Fruit fly (Drosophila melanogaster) whole organism, embryonic: Measurements from ENCODE around the gene Ire1.
A peak's percentile ranks its signal among the peaks of the same experiment; 100 is the strongest.

ENCODE experiments used
- Adf1 ChIP-seq: fragments of 200-800 bp; sonication (Bioruptor generic); IDR thresholded peaks from 2 replicates; pipeline ENCODE4 v1.3.6; 2022; ENCODE audit warnings: missing biosample characterization, missing genetic modification characterization
- Aef1 ChIP-seq: fragments of 200-800 bp; sonication (Bioruptor generic); IDR thresholded peaks from 3 replicates; pipeline ENCODE4 v1.3.6; 2022; ENCODE audit warnings: missing biosample characterization, missing genetic modification characterization
- BtbVII ChIP-seq: fragments of 200-800 bp; sonication (Bioruptor generic); optimal IDR thresholded peaks from 3 replicates; lab custom pipeline; 2017; ENCODE audit warnings: missing biosample characterization, mild to moderate bottlenecking, missing genetic modification characterization
- CG10366 ChIP-seq: fragments of 200-800 bp; sonication (Bioruptor generic); IDR thresholded peaks from 2 replicates; pipeline ENCODE4 v1.3.6; 2022; ENCODE audit warnings: missing biosample characterization, missing genetic modification characterization
- CG10543 ChIP-seq: fragments of 200-800 bp; sonication (Bioruptor generic); optimal IDR thresholded peaks from 3 replicates; lab custom pipeline; 2017; ENCODE audit warnings: missing biosample characterization, mild to moderate bottlenecking, missing genetic modification characterization, moderate library complexity
- CG11398 ChIP-seq: fragments of 200-800 bp; sonication (Bioruptor generic); optimal IDR thresholded peaks from 2 replicates; lab custom pipeline; 2016; ENCODE audit warnings: missing biosample characterization, missing genetic modification characterization
- CG11504 ChIP-seq: fragments of 200-800 bp; sonication (Bioruptor generic); optimal IDR thresholded peaks from 3 replicates; lab custom pipeline; 2019; ENCODE audit warnings: missing biosample characterization, mild to moderate bottlenecking, missing genetic modification characterization, moderate library complexity
- CG12155 ChIP-seq: fragments of 200-800 bp; sonication (Bioruptor generic); optimal IDR thresholded peaks from 3 replicates; lab custom pipeline; 2016; ENCODE audit warnings: missing biosample characterization, missing genetic modification characterization
- CG13296 ChIP-seq: fragments of 200-800 bp; sonication (Bioruptor generic); optimal IDR thresholded peaks from 3 replicates; lab custom pipeline; 2018; ENCODE audit warnings: missing biosample characterization, mild to moderate bottlenecking, missing genetic modification characterization
- CG16813 ChIP-seq: fragments of 200-800 bp; sonication (Bioruptor generic); IDR thresholded peaks from 3 replicates; pipeline ENCODE4 v1.3.6; 2022; ENCODE audit warnings: missing biosample characterization, missing genetic modification characterization; ENCODE audit not compliant: partially characterized antibody
- CG16815 ChIP-seq: fragments of 200-800 bp; sonication (Bioruptor generic); optimal IDR thresholded peaks from 3 replicates; lab custom pipeline; 2017; ENCODE audit warnings: missing biosample characterization, mild to moderate bottlenecking, missing genetic modification characterization
- CG1792 ChIP-seq: fragments of 200-800 bp; sonication (Bioruptor generic); optimal IDR thresholded peaks from 2 replicates; lab custom pipeline; 2016; ENCODE audit warnings: missing biosample characterization, missing genetic modification characterization
- CG18011 ChIP-seq: fragments of 200-800 bp; sonication (Bioruptor generic); optimal IDR thresholded peaks from 2 replicates; lab custom pipeline; 2017; ENCODE audit warnings: missing biosample characterization, missing genetic modification characterization, mild to moderate bottlenecking, moderate library complexity, missing genotype
- CG18764 ChIP-seq: fragments of 200-800 bp; sonication (Bioruptor generic); optimal IDR thresholded peaks from 3 replicates; lab custom pipeline; 2016; ENCODE audit warnings: missing biosample characterization, missing genetic modification characterization
- CG4328 ChIP-seq: fragments of 200-800 bp; sonication (Bioruptor generic); optimal IDR thresholded peaks from 3 replicates; lab custom pipeline; 2017; ENCODE audit warnings: missing biosample characterization, missing genetic modification reagents, missing genetic modification characterization
- CG4820 ChIP-seq: fragments of 200-800 bp; sonication (Bioruptor generic); optimal IDR thresholded peaks from 3 replicates; lab custom pipeline; 2016; ENCODE audit warnings: missing biosample characterization, missing genetic modification characterization
- CG8765 ChIP-seq: fragments of 200-800 bp; sonication (Bioruptor generic); IDR thresholded peaks from 2 replicates; pipeline ENCODE4 v1.3.6; 2022; ENCODE audit warnings: missing biosample characterization, missing genetic modification characterization
- CG8924 ChIP-seq: fragments of 200-800 bp; optimal IDR thresholded peaks from 3 replicates; lab custom pipeline; 2019; ENCODE audit warnings: missing biosample characterization, mild to moderate bottlenecking, missing genetic modification characterization, moderate library complexity
- CoRest ChIP-seq: fragments of 200-800 bp; sonication (Bioruptor generic); optimal IDR thresholded peaks from 3 replicates; lab custom pipeline; 2018; ENCODE audit warnings: missing biosample characterization, mild to moderate bottlenecking, missing genetic modification characterization, moderate library complexity
- Ets65A ChIP-seq: fragments of 200-800 bp; sonication (Bioruptor generic); peaks from one replicate; lab custom pipeline; 2016; ENCODE audit warnings: missing biosample characterization, missing genetic modification characterization
- Ets97D ChIP-seq: fragments of 200-800 bp; sonication (Bioruptor generic); optimal IDR thresholded peaks from 3 replicates; lab custom pipeline; 2016; ENCODE audit warnings: missing biosample characterization, missing genetic modification characterization
- Gug ChIP-seq: fragments of 200-800 bp; sonication (Bioruptor generic); IDR thresholded peaks from 4 replicates; pipeline ENCODE4 v1.3.6; 2022; ENCODE audit warnings: missing biosample characterization, missing genetic modification characterization
- Hr39 ChIP-seq: fragments of >200 bp; optimal IDR thresholded peaks from 2 replicates; lab custom pipeline; 2017
- Hr51 ChIP-seq, 2 experiments: fragments of 200-800 bp; sonication (Bioruptor generic); optimal IDR thresholded peaks; 2 replicates in 1 of 2; 3 replicates in 1 of 2; lab custom pipeline; 2016 to 2018; ENCODE audit warnings: missing biosample characterization in 2 of 2, missing genetic modification characterization in 2 of 2, mild to moderate bottlenecking in 1 of 2, moderate library complexity in 1 of 2
- Mad ChIP-seq: fragments of 200-800 bp; sonication (Bioruptor generic); optimal IDR thresholded peaks from 2 replicates; lab custom pipeline; 2016; ENCODE audit warnings: missing biosample characterization, missing genetic modification characterization
- Max ChIP-seq: fragments of 200-800 bp; sonication (Bioruptor generic); optimal IDR thresholded peaks from 2 replicates; lab custom pipeline; 2016; ENCODE audit warnings: missing biosample characterization, mild to moderate bottlenecking, missing genetic modification characterization
- Mes4 ChIP-seq: fragments of 200-800 bp; sonication (Bioruptor generic); optimal IDR thresholded peaks from 2 replicates; lab custom pipeline; 2016; ENCODE audit warnings: missing biosample characterization, missing genetic modification characterization
- Poxn ChIP-seq: fragments of 200-800 bp; sonication (Bioruptor generic); IDR thresholded peaks from 2 replicates; pipeline ENCODE4 v1.3.6; 2022; ENCODE audit warnings: missing biosample characterization, missing genetic modification characterization
- Six4 ChIP-seq: fragments of 200-800 bp; sonication (Bioruptor generic); optimal IDR thresholded peaks from 2 replicates; lab custom pipeline; 2016; ENCODE audit warnings: missing biosample characterization, missing genetic modification characterization
- Tbp ChIP-seq: fragments of >200 bp; optimal IDR thresholded peaks from 2 replicates; lab custom pipeline; 2018; ENCODE audit warnings: missing biosample characterization, missing genetic modification characterization
- Usf ChIP-seq: fragments of 200-800 bp; sonication (Bioruptor generic); optimal IDR thresholded peaks from 2 replicates; lab custom pipeline; 2017; ENCODE audit warnings: missing genotype, missing biosample characterization, missing genetic modification characterization
- bab2 ChIP-seq: fragments of 200-800 bp; sonication (Bioruptor generic); optimal IDR thresholded peaks from 2 replicates; lab custom pipeline; 2016; ENCODE audit warnings: missing biosample characterization, missing genetic modification characterization
- chinmo ChIP-seq: fragments of 200-800 bp; sonication (Bioruptor generic); IDR thresholded peaks from 4 replicates; pipeline ENCODE4 v1.3.6; 2022; ENCODE audit warnings: missing biosample characterization, missing genetic modification characterization; ENCODE audit not compliant: partially characterized antibody
- chm ChIP-seq: fragments of 200-800 bp; sonication (Bioruptor generic); IDR thresholded peaks from 2 replicates; pipeline ENCODE4 v1.3.6; 2022; ENCODE audit warnings: missing biosample characterization, missing genetic modification characterization
- cwo ChIP-seq: fragments of 200-800 bp; sonication (Bioruptor generic); optimal IDR thresholded peaks from 3 replicates; lab custom pipeline; 2017; ENCODE audit warnings: missing biosample characterization, missing genetic modification characterization, mild to moderate bottlenecking, moderate library complexity, missing genetic modification reagents
- esg ChIP-seq: fragments of 200-800 bp; sonication (Bioruptor generic); conservative IDR thresholded peaks from 2 replicates; pipeline ENCODE4 v1.3.6; 2022; ENCODE audit warnings: missing biosample characterization, missing genetic modification characterization
- fd102C ChIP-seq: fragments of 200-800 bp; sonication (Bioruptor generic); optimal IDR thresholded peaks from 2 replicates; lab custom pipeline; 2018; ENCODE audit warnings: missing biosample characterization, mild to moderate bottlenecking, missing genetic modification characterization, moderate library complexity
- kay ChIP-seq: fragments of 200-800 bp; sonication (Bioruptor generic); optimal IDR thresholded peaks from 2 replicates; lab custom pipeline; 2016; ENCODE audit warnings: missing biosample characterization, missing genetic modification characterization
- nmo ChIP-seq: fragments of 200-800 bp; sonication (Bioruptor generic); optimal IDR thresholded peaks from 2 replicates; lab custom pipeline; 2018; ENCODE audit warnings: missing biosample characterization, mild to moderate bottlenecking, missing genetic modification characterization, moderate library complexity
- pb ChIP-seq: fragments of 200-800 bp; sonication (Bioruptor generic); optimal IDR thresholded peaks from 3 replicates; lab custom pipeline; 2016; ENCODE audit warnings: missing biosample characterization, missing genetic modification characterization
- pita ChIP-seq: fragments of 200-800 bp; sonication (Bioruptor generic); optimal IDR thresholded peaks from 2 replicates; lab custom pipeline; 2017; ENCODE audit warnings: missing biosample characterization, mild to moderate bottlenecking, missing genetic modification characterization
- pnt ChIP-seq: fragments of 200-800 bp; sonication (Bioruptor generic); optimal IDR thresholded peaks from 3 replicates; lab custom pipeline; 2016; ENCODE audit warnings: missing biosample characterization, missing genetic modification characterization
- pros ChIP-seq: fragments of 200-800 bp; sonication (Bioruptor generic); optimal IDR thresholded peaks from 3 replicates; lab custom pipeline; 2019; ENCODE audit warnings: missing biosample characterization, mild to moderate bottlenecking, missing genetic modification characterization, moderate library complexity
- sc ChIP-seq, 3 experiments: fragments of >200 bp in 2 of 3; fragments of 200-800 bp in 1 of 3; sonication (Bioruptor generic) in 1 of 3; optimal IDR thresholded peaks; 2 replicates in 2 of 3; 3 replicates in 1 of 3; lab custom pipeline; 2017; ENCODE audit warnings: mild to moderate bottlenecking in 1 of 3, missing biosample characterization in 1 of 3, missing genetic modification characterization in 1 of 3, missing genetic modification reagents in 1 of 3
- scrt ChIP-seq: fragments of 200-800 bp; sonication (Bioruptor generic); optimal IDR thresholded peaks from 2 replicates; lab custom pipeline; 2018; ENCODE audit warnings: missing biosample characterization, mild to moderate bottlenecking, missing genetic modification characterization, moderate library complexity
- sens-2 ChIP-seq: fragments of 200-800 bp; sonication (Bioruptor generic); IDR thresholded peaks from 2 replicates; pipeline ENCODE4 v1.3.6; 2022; ENCODE audit warnings: missing biosample characterization, missing genetic modification characterization
- sisA ChIP-seq: fragments of 200-800 bp; sonication (Bioruptor generic); IDR thresholded peaks from 2 replicates; pipeline ENCODE4 v1.3.6; 2022; ENCODE audit warnings: missing biosample characterization, missing genetic modification characterization
- vnd ChIP-seq: fragments of 200-800 bp; sonication (Bioruptor generic); IDR thresholded peaks from 3 replicates; pipeline ENCODE4 v1.3.6; 2022; ENCODE audit warnings: missing biosample characterization, missing genetic modification characterization; ENCODE audit not compliant: partially characterized antibody

Ire1 gene

DNA sequence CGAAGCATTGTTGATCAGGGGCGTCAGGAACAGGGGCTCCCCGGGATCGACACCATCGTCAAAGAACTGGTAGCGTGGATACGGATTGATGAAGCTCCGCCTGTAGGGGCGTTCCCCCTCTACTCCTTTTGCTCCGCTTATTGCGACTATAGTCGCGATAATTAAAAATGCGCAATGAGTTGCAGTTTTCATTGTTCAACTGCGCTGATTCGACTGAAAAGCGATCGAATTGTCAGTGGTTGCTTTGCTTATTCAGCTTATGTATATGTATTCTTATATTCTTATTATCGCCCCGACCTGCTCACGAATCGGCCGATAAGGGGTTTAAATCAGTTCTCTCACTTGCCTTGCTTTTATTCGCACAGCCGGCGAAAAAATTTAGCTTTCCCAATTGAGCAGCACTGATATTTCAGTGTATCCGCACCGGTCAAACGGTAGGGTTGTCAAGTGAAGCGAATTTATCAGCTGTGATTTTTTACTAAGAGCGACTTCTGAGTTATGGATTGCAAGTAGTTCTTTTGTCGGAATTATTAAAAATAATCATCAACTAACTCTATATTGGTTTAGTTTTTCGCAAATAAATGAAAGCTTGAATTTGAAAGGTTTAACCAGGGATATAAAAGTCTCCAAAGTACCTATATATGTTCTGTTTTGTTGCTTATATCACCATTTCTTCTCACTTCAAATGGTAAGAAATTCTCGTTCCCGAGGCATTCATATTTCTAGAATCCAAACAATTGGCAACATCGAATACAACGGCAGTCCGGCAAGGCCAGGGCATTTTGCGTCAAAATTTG lies 3.1 kb upstream of the Ire1 start, which contains the start of the genes CG4572 and CG4686 (continued):
- TF ChIP-seq CG8765 (GFP tag; lab: Robert Waterston, UW) (peak; percentile 53), BtbVII (GFP tag; lab: Kevin White, UChicago) (peak; percentile 53), sc (optimal IDR thresholded peaks at IDR 0.05; lab: Kevin White, UChicago) (no peak), sc (GFP tag; optimal IDR thresholded peaks at IDR 0.05; lab: Kevin White, UChicago) (peak; percentile 22), nmo (GFP tag; lab: Kevin White, UChicago) (peak; percentile 83), CG13296 (GFP tag; lab: Kevin White, UChicago) (peak; percentile 63), fd102C (no peak), sisA (peak; percentile 61), bab2 (GFP tag; lab: Kevin White, UChicago) (peak; percentile 94), Poxn (GFP tag; lab: Robert Waterston, UW) (no peak), Gug (peak; percentile 83; the same call in 3 of the 4 replicates), esg (peak; percentile 35; the same call in 1 of the 2 replicates), CoRest (peak; percentile 85), CG4820 (GFP tag; lab: Kevin White, UChicago) (peak; percentile 69), CG8924 (tag; lab: Kevin White, UChicago) (peak; percentile 70), CG4328 (GFP tag; lab: Kevin White, UChicago) (peak; percentile 68), CG10366 (peak; percentile 61), sens-2 (GFP tag; lab: Robert Waterston, UW) (peak; percentile 33; the same call in 1 of the 2 replicates), Hr39 (no peak), Ets65A (peak; percentile 99), scrt (peak; percentile 55), Adf1 (GFP tag; lab: Robert Waterston, UW) (peak; percentile 51; the same call in 1 of the 2 replicates), pros (GFP tag; lab: Kevin White, UChicago) (peak; percentile 35), CG1792 (GFP tag; lab: Kevin White, UChicago) (peak; percentile 36), chinmo (GFP tag; lab: Robert Waterston, UW) (no peak), pb (no peak), kay (GFP tag; lab: Kevin White, UChicago) (no peak), Six4 (peak; percentile 57), CG16815 (GFP tag; lab: Kevin White, UChicago) (peak; percentile 54), CG10543 (GFP tag; lab: Kevin White, UChicago) (peak; percentile 83), Aef1 (peak; percentile 82), chm (GFP tag; lab: Robert Waterston, UW) (no peak; the same call in 1 of the 2 replicates), CG18011 (GFP tag; lab: Kevin White, UChicago) (peak; percentile 64), Mes4 (GFP tag; lab: Kevin White, UChicago) (peak; percentile 74), vnd (GFP tag; lab: Robert Waterston, UW) (0 out of 3 replicates have a peak, but pooled peaks have one; percentile 17), Tbp (GFP tag; lab: Kevin White, UChicago) (no peak), Hr51 (GFP tag; optimal IDR thresholded peaks at IDR 0.05; lab: Kevin White, UChicago) (peak; percentile 57 to 77), CG12155 (GFP tag; lab: Kevin White, UChicago) (peak; percentile 72), cwo (peak; percentile 57), Usf (GFP tag; lab: Kevin White, UChicago) (peak; percentile 66), Ets97D (peak; percentile 40), CG18764 (GFP tag; lab: Kevin White, UChicago) (peak; percentile 71), pita (GFP tag; lab: Kevin White, UChicago) (no peak), Max (GFP tag; lab: Kevin White, UChicago) (peak; percentile 77), CG11504 (tag; lab: Kevin White, UChicago) (no peak), Mad (GFP tag; lab: Kevin White, UChicago) (peak; percentile 61), CG11398 (GFP tag; lab: Kevin White, UChicago) (peak; percentile 62), pnt (GFP tag; lab: Kevin White, UChicago) (peak; percentile 70), CG16813 (no peak)
